Fruit fly (Drosophila melanogaster) whole organism, wandering third instar larva: ENCODE measurements around the gene Nf-YA.

Experiments used
- HLH106 ChIP-seq: fragments of 200-800 bp; optimal IDR thresholded peaks from 3 replicates; lab custom pipeline; 2019; ENCODE audit warnings: missing biosample characterization, mild to moderate bottlenecking, missing genetic modification characterization, moderate library complexity
- Hr78 ChIP-seq: fragments of >200 bp; optimal IDR thresholded peaks from 2 replicates; lab custom pipeline; 2017; ENCODE audit warnings: missing biosample characterization, missing genetic modification characterization
- Jra ChIP-seq: sonication (Bioruptor generic); optimal IDR thresholded peaks from 2 replicates; lab custom pipeline; 2016; ENCODE audit warnings: missing biosample characterization, missing genetic modification characterization
- Mio ChIP-seq: sonication (Bioruptor generic); optimal IDR thresholded peaks from 2 replicates; lab custom pipeline; 2016; ENCODE audit warnings: missing biosample characterization, missing genetic modification characterization
- Myc ChIP-seq: fragments of >200 bp; optimal IDR thresholded peaks from 2 replicates; lab custom pipeline; 2017
- Vsx2 ChIP-seq: fragments of 200-300, 225-300 bp; sonication (Bioruptor generic); optimal IDR thresholded peaks from 2 replicates; lab custom pipeline; 2018; ENCODE audit warnings: missing biosample characterization, missing genetic modification characterization; ENCODE audit not compliant: partially characterized antibody
- brk ChIP-seq: fragments of 200-800 bp; sonication (Bioruptor generic); optimal IDR thresholded peaks from 2 replicates; lab custom pipeline; 2016; ENCODE audit warnings: missing biosample characterization, mild to moderate bottlenecking, missing genetic modification characterization
- psq ChIP-seq: fragments of 200-800 bp; sonication (Bioruptor generic); optimal IDR thresholded peaks from 3 replicates; lab custom pipeline; 2017; ENCODE audit warnings: missing biosample characterization, mild to moderate bottlenecking, missing genetic modification characterization, moderate library complexity
- sage ChIP-seq: fragments of 200-800 bp; sonication (Bioruptor generic); optimal IDR thresholded peaks from 2 replicates; lab custom pipeline; 2016; ENCODE audit warnings: missing biosample characterization, mild to moderate bottlenecking, missing genetic modification characterization

DNA sequence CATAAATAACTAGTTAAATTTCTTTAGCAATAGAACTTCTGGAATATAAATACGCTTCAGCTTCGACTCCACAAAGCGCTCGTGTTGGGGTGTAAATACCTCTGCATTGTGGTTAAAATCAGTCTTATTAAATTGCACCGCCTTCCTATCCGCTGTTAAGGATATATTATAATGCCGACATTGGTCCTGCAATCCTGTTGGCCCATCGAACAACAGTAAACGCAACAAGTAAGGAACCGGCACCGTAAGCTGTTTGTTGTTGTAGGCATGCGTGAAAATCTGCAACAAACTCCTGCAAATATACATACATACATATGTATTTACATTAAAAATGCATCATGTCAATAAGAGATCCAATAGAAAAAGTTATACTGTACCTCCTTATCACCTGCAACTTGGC is 14.3 kb upstream of the Nf-YA start:
- TF ChIP-seq Myc (no peak), sage (no peak), Hr78 (GFP tag; lab: Kevin White, UChicago) (no peak), brk (GFP tag; lab: Kevin White, UChicago) (no peak), Jra (no peak), psq (GFP tag; lab: Kevin White, UChicago) (no peak), Vsx2 (GFP tag; lab: Kevin White, UChicago) (no peak), Mio (GFP tag; lab: Kevin White, UChicago) (no peak), HLH106 (tag; lab: Kevin White, UChicago) (no peak)
